Worm (Caenorhabditis elegans) whole organism, early embryonic: Measurements from ENCODE around the gene nhr-166.

Source experiments
- ama-1 ChIP-seq: fragments of 150-350 bp; optimal IDR thresholded peaks from 2 replicates; lab custom pipeline; 2014
- flt-1 ChIP-seq: fragments of 200-800 bp; sonication (Bioruptor generic); IDR thresholded peaks from 2 replicates; pipeline ENCODE4 v1.3.6; 2022; ENCODE audit warnings: missing genetic modification characterization, missing compliant biosample characterization
- pes-1 ChIP-seq: fragments of 200-800 bp; sonication (Bioruptor generic); IDR thresholded peaks from 2 replicates; pipeline ENCODE4 v1.3.6; 2022; ENCODE audit warnings: missing genetic modification reagents, missing genetic modification characterization, missing compliant biosample characterization

DNA sequence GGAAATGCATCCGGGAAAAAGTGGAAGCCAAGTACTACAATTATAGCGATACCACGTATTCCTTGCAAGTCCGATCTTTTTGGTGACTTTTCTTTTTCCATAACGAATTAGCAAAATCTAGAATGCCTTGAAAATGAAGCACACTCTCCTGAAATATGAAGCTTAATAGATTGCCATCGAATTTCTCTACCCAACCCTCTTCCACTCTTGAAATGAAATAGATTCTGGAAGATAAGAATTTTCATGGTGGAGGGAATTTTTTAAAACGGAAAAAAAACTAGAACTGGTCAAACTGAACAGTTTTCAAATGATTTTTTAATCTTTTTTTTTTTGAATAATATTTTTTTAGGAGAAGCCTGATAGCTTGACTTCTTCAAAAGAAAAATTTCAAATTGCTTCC is 19.2 kb upstream of the nhr-166 start, which contains the start of gene oac-11:
- no peak for TF ChIP-seq ama-1 (lab: Kevin White, UChicago)
- no peak for TF ChIP-seq flt-1 (GFP tag; lab: Robert Waterston, UW)
- no peak for TF ChIP-seq pes-1 (GFP tag; lab: Robert Waterston, UW)
